Fruit fly (Drosophila melanogaster): ENCODE results near the gene CG12991.
A peak's percentile ranks its signal among the peaks of the same experiment; 100 is the strongest.

Gene CG12991

DNA sequence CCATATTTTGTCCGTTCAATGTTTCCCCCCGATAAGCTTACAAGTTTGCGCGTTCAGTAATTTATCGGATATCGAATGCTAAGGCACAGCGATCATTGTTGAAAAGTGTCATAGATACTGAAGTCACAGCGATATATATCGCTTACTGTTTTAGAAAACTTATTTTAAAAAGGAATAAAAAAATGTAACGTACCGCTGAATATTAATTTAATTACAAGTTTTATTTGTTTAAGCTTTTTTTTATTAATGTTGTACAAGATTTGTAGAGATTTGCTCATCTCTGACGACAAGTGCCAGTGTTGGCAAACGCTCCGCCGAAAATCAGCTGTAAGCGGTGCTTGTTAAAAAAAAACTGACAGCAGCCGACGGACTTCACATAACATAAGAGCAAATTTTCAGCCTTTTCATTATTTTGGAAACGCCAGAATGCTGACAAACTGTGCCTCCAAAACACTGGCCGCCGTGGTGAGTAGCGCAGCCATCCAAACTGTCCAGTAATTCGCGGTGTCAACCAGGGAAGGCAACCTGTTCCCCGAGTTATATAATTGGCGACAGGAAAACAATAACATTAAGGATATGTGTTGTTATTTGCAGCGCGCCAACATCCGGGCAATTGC is 52.4 kb downstream of the CG12991 start, which contains the start of the genes corolla and ND-24 (continued):
- TF ChIP-seq Dbx (GFP tag; IDR thresholded peaks at IDR 0.05), result peak; percentile 93
- TF ChIP-seq CG11085 (GFP tag; IDR thresholded peaks at IDR 0.05), result peak; percentile 80
- TF ChIP-seq Hand (GFP tag; optimal IDR thresholded peaks at IDR 0.05), result no peak
- TF ChIP-seq Gsc (GFP tag; IDR thresholded peaks at IDR 0.05), result no peak
- no peak; the same call in 1 of the 2 replicates for TF ChIP-seq GATAe (GFP tag; conservative IDR thresholded peaks at IDR 0.05)
- peak; percentile 75 for TF ChIP-seq CG14014 (GFP tag; IDR thresholded peaks at IDR 0.05)
- TF ChIP-seq CG2889 (GFP tag; IDR thresholded peaks at IDR 0.05), result peak; percentile 84
- TF ChIP-seq CG9797 (GFP tag; optimal IDR thresholded peaks at IDR 0.05), result peak; percentile 50
- peak; percentile 41 for TF ChIP-seq CG2202 (tag; optimal IDR thresholded peaks at IDR 0.05)
- peak; percentile 63 for TF ChIP-seq lbe (GFP tag; optimal IDR thresholded peaks at IDR 0.05)
- TF ChIP-seq CG18476 (GFP tag; optimal IDR thresholded peaks at IDR 0.05), result peak; percentile 88
- TF ChIP-seq CG30431 (GFP tag; optimal IDR thresholded peaks at IDR 0.05), result peak; percentile 47
- peak; percentile 75 for TF ChIP-seq CG7372 (GFP tag; IDR thresholded peaks at IDR 0.05)
- peak; percentile 88 for TF ChIP-seq CG13624 (GFP tag; optimal IDR thresholded peaks at IDR 0.05)
- peak; percentile 49 for TF ChIP-seq CG7271 (tag; optimal IDR thresholded peaks at IDR 0.05)
- TF ChIP-seq CG8281 (tag; optimal IDR thresholded peaks at IDR 0.05), result no peak
- peak; percentile 79 for TF ChIP-seq danr (GFP tag; IDR thresholded peaks at IDR 0.05)
- peak; percentile 92 for TF ChIP-seq CG12391 (tag; optimal IDR thresholded peaks at IDR 0.05)
- peak; percentile 2 for TF ChIP-seq CG12219 (GFP tag; optimal IDR thresholded peaks at IDR 0.05)
- TF ChIP-seq CG9609 (GFP tag; optimal IDR thresholded peaks at IDR 0.05), result peak; percentile 76
- TF ChIP-seq kah (GFP tag; optimal IDR thresholded peaks at IDR 0.05), result peak; percentile 53
- peak; percentile 64 for TF ChIP-seq luna (GFP tag; optimal IDR thresholded peaks at IDR 0.05)
- TF ChIP-seq sna (GFP tag; IDR thresholded peaks at IDR 0.05; ENCODE audit: partially characterized antibody), result peak; percentile 88
- peak; percentile 58 for TF ChIP-seq B-H2 (GFP tag; optimal IDR thresholded peaks at IDR 0.05)
- peak; percentile 1 for TF ChIP-seq CG10565 (GFP tag; optimal IDR thresholded peaks at IDR 0.05)
- no peak for TF ChIP-seq insv (GFP tag; optimal IDR thresholded peaks at IDR 0.05)
- peak; percentile 61; the same call in 1 of the 3 replicates for TF ChIP-seq CG7357 (GFP tag; IDR thresholded peaks at IDR 0.05)
- peak; percentile 70 for TF ChIP-seq CG7963 (GFP tag; IDR thresholded peaks at IDR 0.05; ENCODE audit: partially characterized antibody)
- peak; percentile 73 for TF ChIP-seq disco-r (GFP tag; optimal IDR thresholded peaks at IDR 0.05)
- TF ChIP-seq CG10267 (tag; optimal IDR thresholded peaks at IDR 0.05), result peak; percentile 98
- peak; percentile 93 for TF ChIP-seq CG2120 (GFP tag; optimal IDR thresholded peaks at IDR 0.05)
- peak; percentile 79 for TF ChIP-seq Abd-B (GFP tag; optimal IDR thresholded peaks at IDR 0.05)
- TF ChIP-seq CG10979 (tag; optimal IDR thresholded peaks at IDR 0.05), result peak; percentile 75
- TF ChIP-seq CG2199 (GFP tag; IDR thresholded peaks at IDR 0.05), result no peak
- TF ChIP-seq gcm2 (GFP tag; optimal IDR thresholded peaks at IDR 0.05), result peak; percentile 43
- peak; percentile 37 for TF ChIP-seq sima (GFP tag; optimal IDR thresholded peaks at IDR 0.05)
- peak; percentile 91 for TF ChIP-seq CG32532 (GFP tag; IDR thresholded peaks at IDR 0.05)
- peak; percentile 79 for TF ChIP-seq sim (GFP tag; IDR thresholded peaks at IDR 0.05)
- TF ChIP-seq tup (GFP tag; optimal IDR thresholded peaks at IDR 0.05), result peak; percentile 76
- TF ChIP-seq CG12744 (GFP tag; optimal IDR thresholded peaks at IDR 0.05), result peak; percentile 77
- no peak for TF ChIP-seq sr (GFP tag; IDR thresholded peaks at IDR 0.05)
- TF ChIP-seq btn (GFP tag; optimal IDR thresholded peaks at IDR 0.05), result peak; percentile 19
- TF ChIP-seq CG11504 (tag; optimal IDR thresholded peaks at IDR 0.05), result no peak
- TF ChIP-seq stwl (tag; optimal IDR thresholded peaks at IDR 0.05), result peak; percentile 77
- TF ChIP-seq CG14441 (GFP tag; IDR thresholded peaks at IDR 0.05), result peak; percentile 87
- TF ChIP-seq Dip2 (GFP tag; IDR thresholded peaks at IDR 0.05), result no peak
- TF ChIP-seq cad (GFP tag; optimal IDR thresholded peaks at IDR 0.05), result no peak
- no peak for TF ChIP-seq hkb (optimal IDR thresholded peaks at IDR 0.05)
- peak; percentile 85 for TF ChIP-seq hkb (GFP tag; IDR thresholded peaks at IDR 0.05)
- peak; percentile 87 for TF ChIP-seq Atf6 (GFP tag; IDR thresholded peaks at IDR 0.05)
- peak; percentile 89 for TF ChIP-seq pum (GFP tag; optimal IDR thresholded peaks at IDR 0.05)

All from whole organism, embryonic.